Worm (Caenorhabditis elegans): ENCODE measurements around the gene ZK892.5.

The ZK892.5 gene

ce11 chrII:9982437-9982836 is 25.6 kb upstream of the ZK892.5 start:
- TF ChIP-seq ceh-32 (tag; optimal IDR thresholded peaks at IDR 0.05; ENCODE audit: poor library complexity) (no peak), nhr-48 (tag; optimal IDR thresholded peaks at IDR 0.05) (no peak)

ce11 chrII:9984866-9985336 is 23.1 kb upstream of the ZK892.5 start:
- TF ChIP-seq hlh-30 (tag; optimal IDR thresholded peaks at IDR 0.05; ENCODE audit: insufficient read depth) = peak; percentile 1
- TF ChIP-seq unc-62 (GFP tag; optimal IDR thresholded peaks at IDR 0.05 in 1 of 2) = peak in 1 of 2 experiments; percentile 98
- TF ChIP-seq unc-62 (tag; optimal IDR thresholded peaks at IDR 0.05) = no peak
- peak; percentile 51; the same call in 1 of the 2 replicates for TF ChIP-seq hmg-1.1 (GFP tag; IDR thresholded peaks at IDR 0.05)
- TF ChIP-seq lin-39 (tag; optimal IDR thresholded peaks at IDR 0.05) = peak; percentile 22
- peak; percentile 89 for TF ChIP-seq nhr-11 (tag; optimal IDR thresholded peaks at IDR 0.05)
- TF ChIP-seq php-3 (GFP tag; IDR thresholded peaks at IDR 0.05) = no peak
- TF ChIP-seq ceh-20 (GFP tag; IDR thresholded peaks at IDR 0.05) = 0 out of 2 replicates have a peak, but pooled peaks have one; percentile 50
- TF ChIP-seq mxl-3 (GFP tag; optimal IDR thresholded peaks at IDR 0.05) = peak; percentile 18
- peak; percentile 42 for TF ChIP-seq hlh-11 (tag; optimal IDR thresholded peaks at IDR 0.05)
- no peak for TF ChIP-seq nhr-48 (tag; optimal IDR thresholded peaks at IDR 0.05)
- TF ChIP-seq rbr-2 (tag; optimal IDR thresholded peaks at IDR 0.05) = peak; percentile 54
- TF ChIP-seq nhr-25 (tag; optimal IDR thresholded peaks at IDR 0.05; ENCODE audit: borderline replicate concordance, insufficient read depth) = no peak
- peak; percentile 14 for TF ChIP-seq nhr-28 (tag; optimal IDR thresholded peaks at IDR 0.05)
- TF ChIP-seq fkh-10 (GFP tag; optimal IDR thresholded peaks at IDR 0.05) = peak; percentile 9
- TF ChIP-seq dpl-1 (GFP tag; optimal IDR thresholded peaks at IDR 0.05) = peak; percentile 9
- peak in 1 of 2 experiments; percentile 9 for TF ChIP-seq lsy-2 (tag; optimal IDR thresholded peaks at IDR 0.05)
- peak in 1 of 2 experiments; percentile 88 for TF ChIP-seq daf-16 (GFP tag; optimal IDR thresholded peaks at IDR 0.05)
- TF ChIP-seq daf-16 (tag; optimal IDR thresholded peaks at IDR 0.05) = no peak
- no peak for TF ChIP-seq duxl-1 (tag; optimal IDR thresholded peaks at IDR 0.05; ENCODE audit: poor library complexity)
- peak in 1 of 2 experiments; percentile 18 for TF ChIP-seq mdl-1 (tag; optimal IDR thresholded peaks at IDR 0.05)

ce11 chrII:9986635-9987575 is 21.1 kb upstream of the ZK892.5 start:
- TF ChIP-seq gei-8 (GFP tag; optimal IDR thresholded peaks at IDR 0.05) (no peak), unc-62 (GFP tag; optimal IDR thresholded peaks at IDR 0.05 in 1 of 2) (peak in 1 of 2 experiments; percentile 99), unc-62 (tag; optimal IDR thresholded peaks at IDR 0.05) (no peak), egl-27 (tag; optimal IDR thresholded peaks at IDR 0.05) (no peak), nhr-11 (tag; optimal IDR thresholded peaks at IDR 0.05) (no peak), F37D6.2 (tag; optimal IDR thresholded peaks at IDR 0.05) (no peak), snpc-4 (tag; optimal IDR thresholded peaks at IDR 0.05) (no peak), nhr-77 (tag; optimal IDR thresholded peaks at IDR 0.05) (no peak), mxl-3 (GFP tag; optimal IDR thresholded peaks at IDR 0.05) (no peak)

- no peak for TF ChIP-seq nhr-11 (tag; optimal IDR thresholded peaks at IDR 0.05)
- TF ChIP-seq mdl-1 (tag; optimal IDR thresholded peaks at IDR 0.05) = no peak
- TF ChIP-seq F37D6.2 (tag; optimal IDR thresholded peaks at IDR 0.05) = no peak
- TF ChIP-seq snpc-1.2 (GFP tag; IDR thresholded peaks at IDR 0.05) = no peak
- TF ChIP-seq mxl-3 (GFP tag; optimal IDR thresholded peaks at IDR 0.05) = no peak
- no peak for TF ChIP-seq ZK337.2 (GFP tag; IDR thresholded peaks at IDR 0.05)
- no peak for TF ChIP-seq lin-39 (tag; optimal IDR thresholded peaks at IDR 0.05)
- TF ChIP-seq madf-9 (GFP tag; conservative IDR thresholded peaks at IDR 0.05) = no peak
- no peak for TF ChIP-seq mes-2 (tag; optimal IDR thresholded peaks at IDR 0.05; ENCODE audit: poor library complexity, severe bottlenecking)
- TF ChIP-seq nhr-6 (tag; optimal IDR thresholded peaks at IDR 0.05) = no peak
- no peak for TF ChIP-seq rbr-2 (tag; optimal IDR thresholded peaks at IDR 0.05)
- no peak for TF ChIP-seq jun-1 (tag; optimal IDR thresholded peaks at IDR 0.05)
- no peak for TF ChIP-seq madf-5 (GFP tag; IDR thresholded peaks at IDR 0.05)
- no peak for TF ChIP-seq egl-43 (GFP tag; IDR thresholded peaks at IDR 0.05)
- no peak for TF ChIP-seq Y5F2A.4 (GFP tag; optimal IDR thresholded peaks at IDR 0.05)
- no peak for TF ChIP-seq unc-130 (GFP tag; optimal IDR thresholded peaks at IDR 0.05)
These were observed 19.4 kb upstream of the ZK892.5 start for ce11 chrII:9988620-9989019.

Data from whole organism, L4 larva.